Fruit fly (Drosophila melanogaster): ENCODE results near the gene Nepl19.

The Nepl19 gene

dm6 chr3R:28831626-28832267 lies 48.2 kb downstream of the Nepl19 start, which contains the start of gene WASp (continued):
- TF ChIP-seq Ets65A (GFP tag) (peak; percentile 99), fd96Cb (tag; optimal IDR thresholded peaks at IDR 0.05) (peak; percentile 13), trh (GFP tag; optimal IDR thresholded peaks at IDR 0.05) (peak; percentile 63), sens (GFP tag) (peak; percentile 95), fd3F (GFP tag; optimal IDR thresholded peaks at IDR 0.05) (peak; percentile 49), psq (GFP tag; optimal IDR thresholded peaks at IDR 0.05) (no peak), CG31365 (tag; optimal IDR thresholded peaks at IDR 0.05) (peak; percentile 64), CG18599 (GFP tag; optimal IDR thresholded peaks at IDR 0.05) (peak; percentile 53), CG8944 (GFP tag; optimal IDR thresholded peaks at IDR 0.05) (peak; percentile 49), gce (GFP tag; IDR thresholded peaks at IDR 0.05) (0 out of 3 replicates have a peak, but pooled peaks have one; percentile 52), fu2 (GFP tag; optimal IDR thresholded peaks at IDR 0.05) (peak; percentile 73), crol (GFP tag; IDR thresholded peaks at IDR 0.05) (no peak), Elba2 (GFP tag; optimal IDR thresholded peaks at IDR 0.05) (peak; percentile 51), danr (GFP tag; IDR thresholded peaks at IDR 0.05) (no peak), CG7372 (GFP tag; IDR thresholded peaks at IDR 0.05) (peak; percentile 31; the same call in 1 of the 2 replicates), CG3838 (GFP tag; optimal IDR thresholded peaks at IDR 0.05) (peak; percentile 61), CG17568 (GFP tag; optimal IDR thresholded peaks at IDR 0.05) (no peak), ap (GFP tag; IDR thresholded peaks at IDR 0.05) (0 out of 2 replicates have a peak, but pooled peaks have one; percentile 34), stwl (tag; optimal IDR thresholded peaks at IDR 0.05) (peak; percentile 94), CG10565 (GFP tag; optimal IDR thresholded peaks at IDR 0.05) (no peak), slbo (GFP tag; IDR thresholded peaks at IDR 0.05) (peak; percentile 67)

- TF ChIP-seq Pdp1 (GFP tag; optimal IDR thresholded peaks at IDR 0.05) (peak in 1 of 2 experiments; percentile 46), CG13894 (tag; optimal IDR thresholded peaks at IDR 0.05) (peak; percentile 27), MTF-1 (GFP tag; optimal IDR thresholded peaks at IDR 0.05; ENCODE audit: borderline replicate concordance) (no peak), CG34376 (GFP tag; optimal IDR thresholded peaks at IDR 0.05) (peak; percentile 85), pan (optimal IDR thresholded peaks at IDR 0.05) (no peak), pan (GFP tag; optimal IDR thresholded peaks at IDR 0.05 in 1 of 2, IDR thresholded peaks at IDR 0.05 in 1 of 2) (no peak), Dfd (GFP tag; optimal IDR thresholded peaks at IDR 0.05) (no peak), Trl (optimal IDR thresholded peaks at IDR 0.05) (peak in 1 of 2 experiments; percentile 67), Trl (GFP tag; optimal IDR thresholded peaks at IDR 0.05) (no peak), btn (GFP tag; optimal IDR thresholded peaks at IDR 0.05) (no peak), CG14441 (GFP tag; IDR thresholded peaks at IDR 0.05) (no peak), bowl (GFP tag; IDR thresholded peaks at IDR 0.05) (peak; percentile 39; the same call in 1 of the 2 replicates), CG6791 (GFP tag; IDR thresholded peaks at IDR 0.05; ENCODE audit: partially characterized antibody) (0 out of 3 replicates have a peak, but pooled peaks have one; percentile 4), CG3847 (GFP tag; IDR thresholded peaks at IDR 0.05) (0 out of 2 replicates have a peak, but pooled peaks have one; percentile 4), Mrtf (GFP tag; IDR thresholded peaks at IDR 0.05) (0 out of 3 replicates have a peak, but pooled peaks have one; percentile 5), pum (GFP tag; optimal IDR thresholded peaks at IDR 0.05) (no peak), seq (GFP tag; IDR thresholded peaks at IDR 0.05) (no peak), lab (GFP tag; optimal IDR thresholded peaks at IDR 0.05) (peak; percentile 54), cg (GFP tag; optimal IDR thresholded peaks at IDR 0.05) (peak; percentile 19), slbo (GFP tag; IDR thresholded peaks at IDR 0.05) (peak; percentile 63), HLH54F (GFP tag; optimal IDR thresholded peaks at IDR 0.05) (no peak), ash1 (GFP tag; optimal IDR thresholded peaks at IDR 0.05) (no peak), lmd (GFP tag; IDR thresholded peaks at IDR 0.05) (0 out of 2 replicates have a peak, but pooled peaks have one; percentile 8), ara (GFP tag; IDR thresholded peaks at IDR 0.05) (no peak), CG4707 (GFP tag; optimal IDR thresholded peaks at IDR 0.05) (peak; percentile 42), org-1 (GFP tag; optimal IDR thresholded peaks at IDR 0.05) (no peak), caup (GFP tag; optimal IDR thresholded peaks at IDR 0.05; ENCODE audit: severe bottlenecking) (peak; percentile 18), CG15696 (tag; optimal IDR thresholded peaks at IDR 0.05) (no peak), GATAe (GFP tag; conservative IDR thresholded peaks at IDR 0.05) (peak; percentile 74), Sry-β (GFP tag; optimal IDR thresholded peaks at IDR 0.05) (no peak)
Observed at dm6 chr3R:28831172-28831571, 48.8 kb downstream of the Nepl19 start.

Data from whole organism, embryonic.